Worm (Caenorhabditis elegans) whole organism, L3 larva: Measurements from ENCODE around the gene clec-217.

Experiments
- ceh-28 ChIP-seq: fragments of 150-350 bp; optimal IDR thresholded peaks from 2 replicates; lab custom pipeline; 2014; ENCODE audit warnings: missing biosample characterization, missing genetic modification reagents, missing genetic modification characterization
- egl-27 ChIP-seq: sonication (generic microtip); optimal IDR thresholded peaks from 4 replicates; lab custom pipeline; 2017; ENCODE audit warnings: missing biosample characterization, missing genetic modification reagents, missing genetic modification characterization
- elt-3 ChIP-seq, 3 experiments: fragments of 150-350 bp in 1 of 3; sonication (generic microtip) in 2 of 3; optimal IDR thresholded peaks; 2 replicates in 2 of 3; 4 replicates in 1 of 3; lab custom pipeline; 2014 to 2017; ENCODE audit warnings: missing biosample characterization in 3 of 3, missing genetic modification characterization in 3 of 3
- fkh-10 ChIP-seq: sonication (generic microtip); optimal IDR thresholded peaks from 2 replicates; lab custom pipeline; 2017; ENCODE audit warnings: missing biosample characterization, missing genetic modification reagents, missing genetic modification characterization
- lin-39 ChIP-seq: fragments of 150-350 bp; optimal IDR thresholded peaks from 2 replicates; lab custom pipeline; 2018; ENCODE audit warnings: missing biosample characterization, missing genetic modification reagents, missing genetic modification characterization
- lsy-12 ChIP-seq: sonication (generic microtip); optimal IDR thresholded peaks from 2 replicates; lab custom pipeline; 2016; ENCODE audit warnings: mild to moderate bottlenecking, missing genetic modification characterization, missing compliant biosample characterization
- mdl-1 ChIP-seq: fragments of 150-350 bp; optimal IDR thresholded peaks from 2 replicates; lab custom pipeline; 2014; ENCODE audit warnings: missing biosample characterization, missing genetic modification characterization
- nhr-23 ChIP-seq: fragments of 150-350 bp; optimal IDR thresholded peaks from 2 replicates; lab custom pipeline; 2014; ENCODE audit warnings: missing biosample characterization, missing genetic modification reagents, missing genetic modification characterization
- nhr-237 ChIP-seq: fragments of 150-350 bp; optimal IDR thresholded peaks from 2 replicates; lab custom pipeline; 2014; ENCODE audit warnings: missing biosample characterization, missing genetic modification characterization
- pha-4 ChIP-seq: fragments of 150-350 bp; optimal IDR thresholded peaks from 2 replicates; lab custom pipeline; 2014; ENCODE audit warnings: missing biosample characterization, missing genetic modification reagents, missing genetic modification characterization
- skn-1 ChIP-seq: fragments of 150-350 bp; optimal IDR thresholded peaks from 2 replicates; lab custom pipeline; 2014; ENCODE audit warnings: missing biosample characterization, missing genetic modification characterization
- tbx-2 ChIP-seq: sonication (generic microtip); optimal IDR thresholded peaks from 2 replicates; lab custom pipeline; 2016; ENCODE audit warnings: mild to moderate bottlenecking, missing genetic modification characterization, missing compliant biosample characterization
- zag-1 ChIP-seq: fragments of 150-350 bp; optimal IDR thresholded peaks from 2 replicates; lab custom pipeline; 2014; ENCODE audit warnings: missing biosample characterization, missing genetic modification characterization
- ztf-11 ChIP-seq: fragments of 150-350 bp; optimal IDR thresholded peaks from 2 replicates; lab custom pipeline; 2014; ENCODE audit warnings: missing biosample characterization, missing genetic modification characterization

DNA sequence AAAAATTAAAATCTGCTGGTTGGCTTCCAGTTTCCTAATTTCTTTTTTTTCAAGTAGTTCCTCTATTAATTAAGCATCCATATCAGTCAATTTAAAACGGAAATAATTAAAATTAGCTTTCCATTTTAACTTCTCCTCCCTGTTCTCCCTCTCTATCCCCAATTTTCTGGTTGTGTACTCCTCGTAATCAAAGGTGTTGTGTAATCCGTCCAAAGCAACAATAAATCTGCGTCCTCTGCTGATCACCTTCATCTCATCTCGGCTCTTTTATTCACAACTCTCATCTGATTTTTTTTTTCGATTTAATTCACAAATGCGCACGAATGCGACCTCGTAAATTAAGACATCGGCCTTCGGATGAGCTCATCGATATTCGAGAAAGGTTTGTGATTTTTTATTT is 37.2 kb upstream of the clec-217 start, which contains the start of gene Y97E10AR.2:
- no peak for TF ChIP-seq nhr-23 (tag; lab: Kevin White, UChicago)
- TF ChIP-seq skn-1, result no peak
- no peak for TF ChIP-seq mdl-1 (tag; lab: Kevin White, UChicago)
- no peak for TF ChIP-seq nhr-237 (tag; lab: Kevin White, UChicago)
- no peak for TF ChIP-seq elt-3 (tag; optimal IDR thresholded peaks at IDR 0.05; lab: Kevin White, UChicago)
- TF ChIP-seq lin-39 (tag; lab: Kevin White, UChicago), result no peak
- no peak for TF ChIP-seq zag-1 (tag; lab: Kevin White, UChicago)
- TF ChIP-seq lsy-12 (tag; lab: Kevin White, UChicago), result no peak
- TF ChIP-seq fkh-10, result no peak
- TF ChIP-seq pha-4 (tag; lab: Kevin White, UChicago), result no peak
- no peak for TF ChIP-seq ztf-11
- no peak for TF ChIP-seq egl-27 (tag; lab: Kevin White, UChicago)
- no peak for TF ChIP-seq tbx-2 (tag; lab: Kevin White, UChicago)
- TF ChIP-seq ceh-28 (tag; lab: Kevin White, UChicago), result no peak
